Fruit fly (Drosophila melanogaster) whole organism, prepupa: Measurements from ENCODE around the gene Pgant4.

Source experiments
- CG10669 ChIP-seq: fragments of 200-800 bp; sonication (Bioruptor generic); optimal IDR thresholded peaks from 3 replicates; lab custom pipeline; 2018; ENCODE audit warnings: missing biosample characterization, mild to moderate bottlenecking, missing genetic modification characterization, moderate library complexity
- CG11762 ChIP-seq: fragments of 200-800 bp; sonication (Bioruptor generic); optimal IDR thresholded peaks from 3 replicates; lab custom pipeline; 2016; ENCODE audit warnings: missing biosample characterization, missing genetic modification characterization; ENCODE audit not compliant: insufficient read depth
- CG11902 ChIP-seq: fragments of 200-800 bp; sonication (Bioruptor generic); optimal IDR thresholded peaks from 3 replicates; lab custom pipeline; 2016; ENCODE audit warnings: missing biosample characterization, missing genetic modification characterization
- CG16779 ChIP-seq: fragments of 200-800 bp; sonication (Bioruptor generic); optimal IDR thresholded peaks from 3 replicates; lab custom pipeline; 2017; ENCODE audit warnings: missing biosample characterization, mild to moderate bottlenecking, missing genetic modification characterization
- CG3032 ChIP-seq: fragments of 200-800 bp; optimal IDR thresholded peaks from 2 replicates; lab custom pipeline; 2019; ENCODE audit warnings: missing biosample characterization, mild to moderate bottlenecking, missing genetic modification characterization, moderate library complexity
- CG31627 ChIP-seq: fragments of 200-800 bp; sonication (Bioruptor generic); optimal IDR thresholded peaks from 3 replicates; lab custom pipeline; 2016; ENCODE audit warnings: missing biosample characterization, missing genetic modification characterization
- CG34406 ChIP-seq: fragments of 200-800 bp; sonication (Bioruptor generic); optimal IDR thresholded peaks from 3 replicates; lab custom pipeline; 2016; ENCODE audit warnings: missing biosample characterization, missing genetic modification characterization
- CG3919 ChIP-seq: fragments of 200-800 bp; sonication (Bioruptor generic); optimal IDR thresholded peaks from 3 replicates; lab custom pipeline; 2016; ENCODE audit warnings: missing biosample characterization, missing genetic modification characterization
- CG6276 ChIP-seq: fragments of 200-800 bp; sonication (Bioruptor generic); optimal IDR thresholded peaks from 2 replicates; lab custom pipeline; 2017; ENCODE audit warnings: missing biosample characterization, mild to moderate bottlenecking, missing genetic modification characterization
- CG6792 ChIP-seq: fragments of 200-800 bp; sonication (Bioruptor generic); optimal IDR thresholded peaks from 3 replicates; lab custom pipeline; 2016; ENCODE audit warnings: missing biosample characterization, missing genetic modification characterization
- CG6854 ChIP-seq: fragments of 200-800 bp; sonication (Bioruptor generic); optimal IDR thresholded peaks from 2 replicates; lab custom pipeline; 2017; ENCODE audit warnings: missing biosample characterization, mild to moderate bottlenecking, missing genetic modification characterization
- CG7368 ChIP-seq: fragments of 200-800 bp; sonication (Bioruptor generic); optimal IDR thresholded peaks from 3 replicates; lab custom pipeline; 2016; ENCODE audit warnings: missing biosample characterization, missing genetic modification characterization
- CG8119 ChIP-seq: fragments of 200-800 bp; sonication (Bioruptor generic); IDR thresholded peaks from 3 replicates; pipeline ENCODE4 v1.3.6; 2022; ENCODE audit warnings: missing biosample characterization, missing genetic modification characterization
- CG9139 ChIP-seq: fragments of 200-800 bp; sonication (Bioruptor generic); optimal IDR thresholded peaks from 3 replicates; lab custom pipeline; 2017; ENCODE audit warnings: missing biosample characterization, mild to moderate bottlenecking, missing genetic modification characterization
- Eip78C ChIP-seq: fragments of 200-800 bp; sonication (Bioruptor generic); peaks from one replicate; lab custom pipeline; 2016; ENCODE audit warnings: missing biosample characterization, missing genetic modification characterization
- Ets96B ChIP-seq: fragments of 200-800 bp; optimal IDR thresholded peaks from 2 replicates; lab custom pipeline; 2019; ENCODE audit warnings: missing biosample characterization, mild to moderate bottlenecking, missing genetic modification characterization, moderate library complexity
- Gug ChIP-seq: fragments of 200-800 bp; sonication (Bioruptor generic); IDR thresholded peaks from 2 replicates; pipeline ENCODE4 v1.3.6; 2022; ENCODE audit warnings: missing biosample characterization, missing genetic modification characterization
- Hr4 ChIP-seq: fragments of 200-800 bp; sonication (Bioruptor generic); optimal IDR thresholded peaks from 3 replicates; lab custom pipeline; 2016; ENCODE audit warnings: missing biosample characterization, missing genetic modification characterization
- Sox102F ChIP-seq: fragments of 200-800 bp; sonication (Bioruptor generic); optimal IDR thresholded peaks from 2 replicates; lab custom pipeline; 2016; ENCODE audit warnings: missing biosample characterization, mild to moderate bottlenecking, missing genetic modification characterization
- Sox14 ChIP-seq: fragments of 200-800 bp; sonication (Bioruptor generic); optimal IDR thresholded peaks from 3 replicates; lab custom pipeline; 2016; ENCODE audit warnings: missing biosample characterization, missing genetic modification characterization
- Sox15 ChIP-seq: fragments of 200-800 bp; sonication (Bioruptor generic); optimal IDR thresholded peaks from 3 replicates; lab custom pipeline; 2016; ENCODE audit warnings: missing biosample characterization, missing genetic modification characterization
- achi ChIP-seq: fragments of 200-800 bp; sonication (Bioruptor generic); optimal IDR thresholded peaks from 3 replicates; lab custom pipeline; 2016; ENCODE audit warnings: missing biosample characterization, missing genetic modification characterization
- acj6 ChIP-seq: fragments of 200-800 bp; sonication (Bioruptor generic); optimal IDR thresholded peaks from 3 replicates; lab custom pipeline; 2016; ENCODE audit warnings: missing biosample characterization, missing genetic modification characterization
- cyc ChIP-seq: fragments of 200-800 bp; sonication (Bioruptor generic); optimal IDR thresholded peaks from 3 replicates; lab custom pipeline; 2016; ENCODE audit warnings: missing biosample characterization, missing genetic modification characterization
- dsx ChIP-seq: fragments of 200-800 bp; optimal IDR thresholded peaks from 3 replicates; lab custom pipeline; 2019; ENCODE audit warnings: missing biosample characterization, mild to moderate bottlenecking, missing genetic modification characterization, moderate library complexity; ENCODE audit not compliant: poor library complexity, severe bottlenecking
- eg ChIP-seq: fragments of 200-800 bp; sonication (Bioruptor generic); IDR thresholded peaks from 3 replicates; pipeline ENCODE4 v1.3.6; 2022; ENCODE audit warnings: missing biosample characterization, missing genetic modification characterization
- esn ChIP-seq: fragments of 200-800 bp; sonication (Bioruptor generic); optimal IDR thresholded peaks from 2 replicates; lab custom pipeline; 2016; ENCODE audit warnings: missing biosample characterization, mild to moderate bottlenecking, missing genetic modification characterization, moderate library complexity
- fd59A ChIP-seq: fragments of 200-800 bp; sonication (Bioruptor generic); optimal IDR thresholded peaks from 2 replicates; lab custom pipeline; 2017; ENCODE audit warnings: missing biosample characterization, mild to moderate bottlenecking, missing genetic modification characterization, missing genetic modification reagents
- fd85E ChIP-seq: fragments of 200-800 bp; sonication (Bioruptor generic); optimal IDR thresholded peaks from 3 replicates; lab custom pipeline; 2016; ENCODE audit warnings: missing biosample characterization, missing genetic modification characterization
- fkh ChIP-seq: fragments of 200-800 bp; sonication (Bioruptor generic); optimal IDR thresholded peaks from 3 replicates; lab custom pipeline; 2017; ENCODE audit warnings: missing biosample characterization, mild to moderate bottlenecking, missing genetic modification characterization, moderate library complexity
- lz ChIP-seq: fragments of 200-800 bp; sonication (Bioruptor generic); optimal IDR thresholded peaks from 3 replicates; lab custom pipeline; 2016; ENCODE audit warnings: missing biosample characterization, missing genetic modification characterization
- salr ChIP-seq, 2 experiments: fragments of 200-800 bp; sonication (Bioruptor generic); optimal IDR thresholded peaks; 3 replicates each; lab custom pipeline; 2016 to 2018; ENCODE audit warnings: missing biosample characterization in 2 of 2, missing genetic modification characterization in 2 of 2, mild to moderate bottlenecking in 1 of 2
- svp ChIP-seq: fragments of 200-800 bp; sonication (Bioruptor generic); peaks from one replicate; lab custom pipeline; 2016; ENCODE audit warnings: missing biosample characterization, missing genetic modification characterization
- topi ChIP-seq: fragments of 200-800 bp; sonication (Bioruptor generic); optimal IDR thresholded peaks from 3 replicates; lab custom pipeline; 2016; ENCODE audit warnings: missing biosample characterization, missing genetic modification characterization

Gene Pgant4

dm6 chr2L:3452286-3452685 is 20.1 kb upstream of the Pgant4 start, which contains the start of gene CG12795:
Gene CG12795, plus strand, starts transcription at chr2L:3452466.
- no peak for TF ChIP-seq fd85E
- no peak for TF ChIP-seq CG31627
- TF ChIP-seq Eip78C = no peak
- TF ChIP-seq acj6 = no peak
- TF ChIP-seq achi = no peak
- TF ChIP-seq CG6854 (GFP tag; lab: Kevin White, UChicago) = peak; percentile 6
- no peak for TF ChIP-seq Hr4
- TF ChIP-seq CG6792 (GFP tag; lab: Kevin White, UChicago) = no peak

- TF ChIP-seq CG3919 (GFP tag; lab: Kevin White, UChicago) = no peak
- TF ChIP-seq Ets96B = peak; percentile 49
- no peak for TF ChIP-seq Sox102F
- TF ChIP-seq CG9139 (GFP tag; lab: Kevin White, UChicago) = no peak
- peak; percentile 31; the same call in 1 of the 2 replicates for TF ChIP-seq Gug (GFP tag; lab: Robert Waterston, UW)
- peak; percentile 52 for TF ChIP-seq CG6854 (GFP tag; lab: Kevin White, UChicago)
- peak; percentile 71 for TF ChIP-seq CG3032
- TF ChIP-seq CG6276 (GFP tag; lab: Kevin White, UChicago) = no peak
- peak; percentile 77 for TF ChIP-seq esn (GFP tag; lab: Kevin White, UChicago)
- no peak for TF ChIP-seq Sox15 (GFP tag; lab: Kevin White, UChicago)
- TF ChIP-seq CG6792 (GFP tag; lab: Kevin White, UChicago) = no peak
- TF ChIP-seq cyc (GFP tag; lab: Kevin White, UChicago) = peak; percentile 35
- no peak for TF ChIP-seq CG16779 (tag; lab: Kevin White, UChicago)
- TF ChIP-seq salr (GFP tag; optimal IDR thresholded peaks at IDR 0.05; lab: Kevin White, UChicago) = peak in 1 of 2 experiments; percentile 23
- TF ChIP-seq CG8119 (GFP tag; lab: Robert Waterston, UW) = peak; percentile 58; the same call in 1 of the 3 replicates
- TF ChIP-seq eg (GFP tag; lab: Robert Waterston, UW) = peak; percentile 41; the same call in 1 of the 3 replicates
- TF ChIP-seq fd59A = peak; percentile 37
- peak; percentile 36 for TF ChIP-seq CG11902
- TF ChIP-seq CG11762 (GFP tag; lab: Kevin White, UChicago) = no peak
- TF ChIP-seq CG31627 = peak; percentile 52
- TF ChIP-seq lz (GFP tag; lab: Kevin White, UChicago) = peak; percentile 66
- no peak for TF ChIP-seq topi
- TF ChIP-seq svp (GFP tag; lab: Kevin White, UChicago) = no peak
- peak; percentile 80 for TF ChIP-seq Sox14 (GFP tag; lab: Kevin White, UChicago)
- TF ChIP-seq achi = no peak
Observed at dm6 chr2L:3457007-3457406, 15.4 kb upstream of the Pgant4 start, which contains the start of the genes Cog3 and Sec5. Gene Cog3, minus strand, starts transcription at chr2L:3457064. Gene Sec5, plus strand, starts transcription at chr2L:3457302.

DNA sequence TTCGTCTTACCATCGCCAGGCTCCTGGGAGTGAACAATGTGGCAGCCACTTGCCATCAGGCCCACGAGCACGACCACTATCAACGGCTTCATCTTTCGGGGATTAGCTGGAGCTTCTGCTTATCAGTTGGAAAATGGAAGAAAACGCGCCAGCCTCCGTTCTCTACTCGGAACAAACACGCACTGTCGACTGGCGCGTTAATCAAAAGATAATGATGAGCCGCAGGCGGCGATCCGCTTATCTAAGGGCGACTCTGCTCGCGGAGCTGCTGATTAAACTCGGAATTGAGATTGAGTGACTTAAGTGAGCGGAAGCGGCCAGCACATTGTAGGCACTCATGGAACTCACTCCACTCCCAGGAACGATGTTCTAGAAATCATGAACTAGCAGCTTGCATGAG is 10.6 kb upstream of the Pgant4 start, which contains the start of gene CG3246:
Gene CG3246 (minus strand): TSS at position 193 of the 400 bp plus-strand sequence.
- TF ChIP-seq CG34406 = no peak
- TF ChIP-seq svp (GFP tag; lab: Kevin White, UChicago) = peak; percentile 94

dm6 chr2L:3465426-3465825 is 7.0 kb upstream of the Pgant4 start:
- TF ChIP-seq CG6792 (GFP tag; lab: Kevin White, UChicago) (no peak), Sox14 (GFP tag; lab: Kevin White, UChicago) (no peak), fd59A (no peak), CG10669 (GFP tag; lab: Kevin White, UChicago) (no peak), CG7368 (GFP tag; lab: Kevin White, UChicago) (no peak), CG6276 (GFP tag; lab: Kevin White, UChicago) (no peak)

DNA sequence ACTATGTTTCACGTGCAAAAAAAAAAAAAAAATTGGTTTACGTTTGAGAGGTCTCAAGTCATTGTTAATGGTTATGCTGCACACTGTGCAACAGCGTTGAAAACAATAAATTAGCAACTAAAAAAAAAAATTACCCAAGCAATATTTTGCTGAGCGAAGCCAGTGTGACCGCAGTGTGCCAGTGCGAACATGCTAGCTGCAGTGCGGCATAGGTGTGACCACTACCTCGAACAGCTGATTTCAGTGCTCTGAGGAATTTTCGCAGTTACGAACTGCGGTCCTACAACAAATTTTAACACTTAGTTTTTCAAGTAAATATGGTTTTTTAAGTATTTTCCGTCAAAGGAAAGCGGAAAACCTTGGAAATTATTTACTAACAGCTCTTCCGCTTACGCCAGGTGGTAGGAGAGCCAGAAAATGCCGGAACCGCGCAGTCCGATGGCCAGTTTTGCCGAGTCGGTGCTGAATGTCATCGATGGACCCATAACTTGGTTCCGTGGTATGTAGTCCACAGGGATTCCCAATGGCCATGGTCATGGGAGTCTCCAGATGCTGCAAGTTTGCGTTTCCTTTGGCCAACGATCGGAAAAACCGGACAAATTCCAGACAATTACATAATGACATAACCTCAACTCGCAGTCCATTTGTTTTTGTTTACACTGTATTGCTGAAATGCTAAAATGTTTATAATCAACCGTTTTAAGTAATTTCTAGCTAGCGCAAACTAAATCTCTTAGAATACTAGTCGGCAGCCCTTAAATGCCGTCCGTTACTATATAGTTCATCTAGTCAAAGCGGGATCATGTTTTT is 6.3 kb upstream of the Pgant4 start, which contains the start of the genes msl-2 and ND-PDSW:
Gene msl-2 (minus strand): TSS at position 195 of the 810 bp plus-strand sequence.
Gene ND-PDSW (plus strand): TSS at position 240 of the 810 bp plus-strand sequence.
- no peak for TF ChIP-seq lz (GFP tag; lab: Kevin White, UChicago)
- no peak for TF ChIP-seq dsx (GFP tag; lab: Kevin White, UChicago)
- peak; percentile 68 for TF ChIP-seq fkh (GFP tag; lab: Kevin White, UChicago)
